Worm (Caenorhabditis elegans) whole organism, L4 larva: ENCODE measurements around the gene lron-3.

Source experiments
- ZK546.5 ChIP-seq, 2 experiments: sonication (generic microtip); optimal IDR thresholded peaks; 2 replicates each; lab custom pipeline; 2017; ENCODE audit warnings: missing biosample characterization in 2 of 2, missing genetic modification characterization in 2 of 2
- aha-1 ChIP-seq: fragments of 150-350 bp; peaks from one replicate; lab custom pipeline; 2014; ENCODE audit warnings: missing biosample characterization, missing genetic modification characterization
- ceh-28 ChIP-seq: fragments of 150-350 bp; optimal IDR thresholded peaks from 2 replicates; lab custom pipeline; 2014; ENCODE audit warnings: missing biosample characterization, missing genetic modification reagents, missing genetic modification characterization
- daf-8 ChIP-seq: fragments of 200-800 bp; sonication (Bioruptor generic); IDR thresholded peaks from 2 replicates; pipeline ENCODE4 v1.3.6; 2022; ENCODE audit warnings: missing genetic modification characterization, missing compliant biosample characterization
- egl-27 ChIP-seq: sonication (generic microtip); optimal IDR thresholded peaks from 3 replicates; lab custom pipeline; 2017; ENCODE audit warnings: missing biosample characterization, missing genetic modification reagents, missing genetic modification characterization
- fkh-10 ChIP-seq: fragments of 150-350 bp; optimal IDR thresholded peaks from 2 replicates; lab custom pipeline; 2014; ENCODE audit warnings: missing biosample characterization, missing genetic modification reagents, missing genetic modification characterization
- lin-13 ChIP-seq: fragments of 150-350 bp; optimal IDR thresholded peaks from 2 replicates; lab custom pipeline; 2014; ENCODE audit warnings: missing biosample characterization, missing genetic modification reagents, missing genetic modification characterization
- lin-15B ChIP-seq: fragments of 150-350 bp; sonication (generic microtip); optimal IDR thresholded peaks from 3 replicates; lab custom pipeline; 2014; ENCODE audit warnings: missing biosample characterization, missing genetic modification characterization
- lin-39 ChIP-seq: fragments of 150-350 bp; optimal IDR thresholded peaks from 2 replicates; lab custom pipeline; 2014; ENCODE audit warnings: missing biosample characterization, missing genetic modification reagents, missing genetic modification characterization
- nhr-11 ChIP-seq: fragments of 150-350 bp; optimal IDR thresholded peaks from 2 replicates; lab custom pipeline; 2014; ENCODE audit warnings: missing biosample characterization, missing genetic modification characterization
- nhr-28 ChIP-seq: fragments of 150-350 bp; optimal IDR thresholded peaks from 2 replicates; lab custom pipeline; 2014; ENCODE audit warnings: missing biosample characterization, missing genetic modification characterization
- pqm-1 ChIP-seq: sonication (generic microtip); optimal IDR thresholded peaks from 2 replicates; lab custom pipeline; 2017; ENCODE audit warnings: missing biosample characterization, missing genetic modification characterization
- ztf-11 ChIP-seq: fragments of 150-350 bp; optimal IDR thresholded peaks from 2 replicates; lab custom pipeline; 2014; ENCODE audit warnings: missing biosample characterization, missing genetic modification characterization

- TF ChIP-seq egl-27 (tag; lab: Kevin White, UChicago) (no peak), pqm-1 (tag; lab: Kevin White, UChicago) (no peak), ceh-28 (tag; lab: Kevin White, UChicago) (no peak), daf-8 (GFP tag; lab: Robert Waterston, UW) (no peak), lin-39 (tag; lab: Kevin White, UChicago) (no peak), ztf-11 (tag; lab: Kevin White, UChicago) (no peak), ZK546.5 (tag; optimal IDR thresholded peaks at IDR 0.05; lab: Kevin White, UChicago) (no peak), nhr-11 (no peak), nhr-28 (no peak), lin-15B (tag; lab: Kevin White, UChicago) (no peak), lin-13 (GFP tag; lab: Kevin White, UChicago) (no peak), aha-1 (tag; lab: Kevin White, UChicago) (no peak), fkh-10 (GFP tag; lab: Kevin White, UChicago) (no peak)
Measured at ce11 chrX:15528472-15528871, 29.3 kb downstream of the lron-3 start.
